Fruit fly (Drosophila melanogaster): ENCODE results near the gene CG7900.

Gene CG7900

dm6 chr3R:8119457-8120337, 25.8 kb downstream of the CG7900 start (continued):
- TF ChIP-seq B-H2 (GFP tag; optimal IDR thresholded peaks at IDR 0.05) (peak; percentile 32), cwo (GFP tag; optimal IDR thresholded peaks at IDR 0.05) (peak; percentile 70), gfzf (GFP tag; optimal IDR thresholded peaks at IDR 0.05) (no peak), CG15601 (tag; optimal IDR thresholded peaks at IDR 0.05) (peak; percentile 41), NFAT (GFP tag; IDR thresholded peaks at IDR 0.05) (peak; percentile 51; the same call in 1 of the 2 replicates), Rx (GFP tag; IDR thresholded peaks at IDR 0.05) (0 out of 2 replicates have a peak, but pooled peaks have one; percentile 3), scrt (GFP tag; optimal IDR thresholded peaks at IDR 0.05) (peak; percentile 56), az2 (GFP tag; optimal IDR thresholded peaks at IDR 0.05) (peak; percentile 2), grn (GFP tag; optimal IDR thresholded peaks at IDR 0.05) (peak; percentile 59), D (optimal IDR thresholded peaks at IDR 0.05) (no peak), D (GFP tag; optimal IDR thresholded peaks at IDR 0.05) (no peak), CG15269 (tag; optimal IDR thresholded peaks at IDR 0.05) (peak; percentile 85), Kr (GFP tag; optimal IDR thresholded peaks at IDR 0.05) (no peak), Ravus (GFP tag; IDR thresholded peaks at IDR 0.05) (no peak; the same call in 1 of the 2 replicates), CG7745 (tag; optimal IDR thresholded peaks at IDR 0.05) (no peak), Fer1 (GFP tag; optimal IDR thresholded peaks at IDR 0.05) (peak; percentile 69), CHES-1-like (GFP tag; optimal IDR thresholded peaks at IDR 0.05) (no peak), al (GFP tag; IDR thresholded peaks at IDR 0.05) (peak; percentile 83), vnd (GFP tag; IDR thresholded peaks at IDR 0.05; ENCODE audit: partially characterized antibody) (no peak), CG2889 (GFP tag; IDR thresholded peaks at IDR 0.05) (no peak), ham (GFP tag; IDR thresholded peaks at IDR 0.05) (no peak), row (GFP tag; IDR thresholded peaks at IDR 0.05) (peak; percentile 83), CG7372 (GFP tag; IDR thresholded peaks at IDR 0.05) (0 out of 2 replicates have a peak, but pooled peaks have one; percentile 17), Six4 (GFP tag; optimal IDR thresholded peaks at IDR 0.05) (peak; percentile 35), Neu2 (GFP tag; optimal IDR thresholded peaks at IDR 0.05; ENCODE audit: borderline replicate concordance) (no peak), CG11456 (GFP tag; IDR thresholded peaks at IDR 0.05) (peak; percentile 56; the same call in 1 of the 3 replicates), chm (GFP tag; IDR thresholded peaks at IDR 0.05) (peak; percentile 71), mirr (GFP tag; optimal IDR thresholded peaks at IDR 0.05) (peak; percentile 89), dpn (GFP tag; optimal IDR thresholded peaks at IDR 0.05) (peak in 1 of 2 experiments; percentile 48), pzg (GFP tag; optimal IDR thresholded peaks at IDR 0.05) (no peak), CG3163 (GFP tag; optimal IDR thresholded peaks at IDR 0.05) (no peak), Spps (tag; optimal IDR thresholded peaks at IDR 0.05) (no peak), gro (GFP tag; optimal IDR thresholded peaks at IDR 0.05) (peak; percentile 21), CG7963 (GFP tag; IDR thresholded peaks at IDR 0.05; ENCODE audit: partially characterized antibody) (no peak), CG32532 (GFP tag; IDR thresholded peaks at IDR 0.05) (peak; percentile 87), Xrp1 (GFP tag; IDR thresholded peaks at IDR 0.05) (peak; percentile 70), Ets65A (GFP tag) (no peak), CG11085 (GFP tag; IDR thresholded peaks at IDR 0.05) (peak; percentile 51; the same call in 1 of the 2 replicates), Awh (GFP tag; IDR thresholded peaks at IDR 0.05) (no peak), Gsc (GFP tag; IDR thresholded peaks at IDR 0.05) (no peak), odd (GFP tag; optimal IDR thresholded peaks at IDR 0.05) (peak; percentile 31), CG17186 (GFP tag; optimal IDR thresholded peaks at IDR 0.05) (no peak), CG17612 (GFP tag; IDR thresholded peaks at IDR 0.05) (peak; percentile 58; the same call in 1 of the 2 replicates), Sox100B (GFP tag; optimal IDR thresholded peaks at IDR 0.05) (peak; percentile 66), CG9932 (GFP tag; IDR thresholded peaks at IDR 0.05) (peak; percentile 82), sim (GFP tag; IDR thresholded peaks at IDR 0.05) (no peak; the same call in 1 of the 2 replicates), zfh2 (GFP tag; optimal IDR thresholded peaks at IDR 0.05) (no peak), stc (GFP tag; IDR thresholded peaks at IDR 0.05) (no peak; the same call in 1 of the 2 replicates), Camta (GFP tag; optimal IDR thresholded peaks at IDR 0.05) (no peak), CG12219 (GFP tag; optimal IDR thresholded peaks at IDR 0.05) (no peak)

Measured in whole organism, embryonic.